Fruit fly (Drosophila melanogaster): ENCODE data around the gene bma.

bma gene

dm6 chr3L:9907719-9908170 lies at the start of gene bma:
Gene bma (plus strand): TSS chr3L:9908120.
- TF ChIP-seq noc (tag; optimal IDR thresholded peaks at IDR 0.05), result no peak

- TF ChIP-seq noc (tag; optimal IDR thresholded peaks at IDR 0.05), result no peak
These were observed 48.3 kb upstream of the bma start, which contains the start of gene CG10809 for dm6 chr3L:9859624-9860023. Gene CG10809 (minus strand): TSS chr3L:9859889.

- no peak for TF ChIP-seq noc (tag; optimal IDR thresholded peaks at IDR 0.05)
These were observed 44.3 kb upstream of the bma start for dm6 chr3L:9863656-9864055.

- no peak for TF ChIP-seq noc (tag; optimal IDR thresholded peaks at IDR 0.05)
These were observed 43.5 kb upstream of the bma start, which contains the start of the genes iPLA2-VIA and Ciz1 for dm6 chr3L:9864275-9865052. Gene iPLA2-VIA (minus strand): TSS chr3L:9864349. Gene Ciz1 (plus strand): TSS chr3L:9864639.

dm6 chr3L:9865053-9865442 lies 42.9 kb upstream of the bma start:
- no peak for TF ChIP-seq noc (tag; optimal IDR thresholded peaks at IDR 0.05)

dm6 chr3L:9872035-9872434 lies 35.9 kb upstream of the bma start:
- no peak for TF ChIP-seq noc (tag; optimal IDR thresholded peaks at IDR 0.05)

dm6 chr3L:9878685-9879084 lies 29.2 kb upstream of the bma start, which contains the start of gene CG34382:
Gene CG34382 (plus strand): TSS chr3L:9878985.
- no peak for TF ChIP-seq noc (tag; optimal IDR thresholded peaks at IDR 0.05)

dm6 chr3L:9888630-9889130 lies 19.2 kb upstream of the bma start, which contains the start of the genes Taf2 and CalpB:
Gene Taf2 (minus strand): TSS chr3L:9888683.
Gene CalpB (plus strand): TSS chr3L:9888762.
- peak; percentile 79 for TF ChIP-seq noc (tag; optimal IDR thresholded peaks at IDR 0.05)

DNA sequence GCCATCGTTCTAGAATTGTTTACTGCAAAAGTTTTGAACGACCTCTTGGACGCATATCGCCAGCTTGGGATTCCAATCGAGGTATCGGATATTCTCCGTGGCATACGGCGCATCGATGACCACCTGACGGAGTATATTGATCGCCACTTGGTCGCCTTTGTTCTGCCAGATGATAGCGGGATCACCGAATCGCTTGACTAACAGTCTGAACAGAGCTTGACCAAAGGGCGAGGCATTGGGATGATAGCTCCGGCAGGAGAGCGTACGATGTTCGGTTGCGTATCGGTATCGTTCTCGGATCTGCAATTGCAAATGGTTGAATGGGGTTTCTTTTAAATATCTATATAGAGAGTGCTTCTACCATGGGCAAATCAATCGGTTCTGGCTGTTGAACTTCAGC lies 13.9 kb upstream of the bma start:
- TF ChIP-seq noc (tag; optimal IDR thresholded peaks at IDR 0.05), result no peak

DNA sequence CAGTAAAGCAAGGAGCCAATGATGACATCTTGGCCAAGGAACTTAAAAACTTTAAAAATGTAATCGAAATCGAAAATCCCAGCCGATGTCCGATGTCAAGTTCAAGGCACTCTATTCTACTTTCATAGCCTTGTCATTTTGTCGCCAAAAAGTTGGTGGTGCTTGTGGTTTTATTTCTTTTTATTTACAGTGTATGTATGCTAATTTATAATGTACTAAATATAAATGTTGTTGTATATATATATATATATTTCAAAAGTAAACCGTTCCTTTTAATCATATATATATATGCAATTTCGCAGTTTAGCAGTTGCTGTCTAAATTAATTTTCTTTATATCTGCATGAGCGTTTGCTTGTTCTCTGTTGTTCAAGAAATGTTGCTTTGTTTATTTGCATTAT lies 13.3 kb upstream of the bma start, which contains the start of the genes CG6709 and Hez:
Gene CG6709 (minus strand): TSS at position 101 of the 400 bp plus-strand sequence.
Gene Hez (minus strand): TSS at position 101 of the 400 bp plus-strand sequence.
- no peak for TF ChIP-seq noc (tag; optimal IDR thresholded peaks at IDR 0.05)

DNA sequence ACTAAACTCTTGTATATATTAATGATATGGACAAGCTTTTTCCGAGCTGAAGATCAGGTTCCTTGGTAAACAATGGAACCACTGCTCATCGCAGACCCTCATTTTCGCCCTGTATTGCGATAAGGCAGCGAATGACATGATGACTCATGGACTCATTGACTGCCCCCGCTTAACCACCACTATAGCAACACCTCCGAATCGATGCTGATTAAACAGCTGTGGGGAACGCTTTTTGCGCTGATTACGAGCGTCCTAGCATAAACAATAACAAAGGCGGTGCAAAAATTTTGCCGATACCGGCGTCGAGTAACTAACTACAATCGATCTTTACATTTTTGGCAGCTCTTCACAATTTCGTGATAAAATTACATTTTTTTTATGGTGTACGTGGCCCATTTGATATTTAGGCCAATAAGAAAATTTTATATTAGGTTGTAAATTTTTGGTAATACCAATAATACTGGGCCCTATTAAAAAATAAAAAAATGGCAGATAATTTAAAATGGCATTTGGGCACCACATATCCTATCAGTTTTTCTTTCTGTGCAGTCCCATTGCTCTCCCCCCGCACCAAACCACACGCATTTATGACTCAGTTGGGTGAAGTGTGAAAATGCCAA lies 10.6 kb upstream of the bma start:
- TF ChIP-seq noc (tag; optimal IDR thresholded peaks at IDR 0.05), result peak; percentile 58

dm6 chr3L:9898355-9898754 lies 9.6 kb upstream of the bma start, which contains the start of the genes CG6707 and CG46387:
Gene CG6707 (minus strand): TSS chr3L:9898575.
Gene CG46387 (plus strand): TSS chr3L:9898626.
- no peak for TF ChIP-seq noc (tag; optimal IDR thresholded peaks at IDR 0.05)

DNA sequence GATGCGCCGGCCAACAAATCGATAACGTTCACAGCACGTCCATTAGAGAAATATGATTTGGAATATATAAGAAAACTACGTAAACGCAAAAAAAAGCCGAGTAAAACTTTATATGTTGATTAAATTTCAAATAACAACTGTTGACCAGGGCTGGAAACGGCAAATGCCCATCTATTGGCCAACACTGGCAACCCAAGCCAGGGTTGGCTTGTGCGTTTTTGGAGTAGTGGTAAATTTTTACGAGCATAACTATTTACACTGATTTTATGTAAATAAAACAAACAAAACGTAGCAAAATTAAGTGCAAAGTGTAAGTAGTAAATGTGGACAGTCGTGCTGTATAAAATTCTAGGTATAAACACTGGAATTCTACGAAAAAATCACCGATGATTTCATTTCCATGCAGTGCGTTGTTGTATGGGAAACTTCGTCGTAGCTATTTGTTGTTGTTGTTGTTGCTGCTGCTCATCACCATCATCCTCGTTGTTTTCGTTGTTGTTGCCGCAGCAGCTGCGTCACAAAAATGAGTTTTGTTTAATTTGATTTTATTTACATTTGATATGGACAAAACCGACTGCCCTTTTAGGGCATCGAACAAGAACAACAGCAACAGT lies 8.8 kb upstream of the bma start, which contains the start of gene nudE:
Gene nudE (plus strand): TSS at position 196 of the 614 bp plus-strand sequence.
- TF ChIP-seq noc (tag; optimal IDR thresholded peaks at IDR 0.05), result peak; percentile 11

dm6 chr3L:9904988-9905387 lies 2.9 kb upstream of the bma start:
- TF ChIP-seq noc (tag; optimal IDR thresholded peaks at IDR 0.05), result no peak

dm6 chr3L:9927169-9927568 lies 19.2 kb downstream of the bma start:
- TF ChIP-seq noc (tag; optimal IDR thresholded peaks at IDR 0.05), result no peak

DNA sequence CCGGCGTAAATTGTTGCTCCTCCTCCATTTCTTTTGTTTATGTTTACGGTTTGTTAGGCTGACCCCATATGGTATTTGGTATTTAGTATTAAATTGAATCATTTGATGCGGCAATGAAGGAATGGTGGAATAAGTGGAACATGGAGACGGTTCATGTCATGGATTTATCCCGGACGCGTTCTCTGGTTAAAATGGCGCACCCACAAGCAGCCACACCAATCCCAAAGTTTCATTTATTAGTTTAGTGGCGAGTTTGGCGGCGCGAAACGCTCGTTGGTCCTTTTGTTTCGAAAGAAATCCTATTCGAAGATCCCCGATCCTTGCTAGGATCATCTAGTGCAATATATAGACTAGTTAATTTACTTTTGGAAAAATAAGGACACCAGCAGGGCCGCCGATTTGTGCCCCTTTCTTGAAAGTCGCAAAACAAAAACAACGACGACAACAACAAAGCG lies 60.4 kb downstream of the bma start, which contains the start of the genes CG6685 and Dronc:
Gene CG6685 (minus strand): TSS at position 51 of the 455 bp plus-strand sequence.
Gene Dronc (plus strand): TSS at position 213 of the 455 bp plus-strand sequence.
- no peak for TF ChIP-seq noc (tag; optimal IDR thresholded peaks at IDR 0.05)

Measured in whole organism, larva.